Worm (Caenorhabditis elegans): ENCODE data around the gene Y19D10B.6.
A peak's percentile ranks its signal among the peaks of the same experiment; 100 is the strongest.
"Not testable (repeated sequence)": the region's sequence is repeated elsewhere in the genome, so short reads cannot be mapped to it uniquely, and the experiment has no call there.

Gene Y19D10B.6

ce11 chrV:2336151-2336550 is 15.2 kb upstream of the Y19D10B.6 start, which contains the start of gene irld-28:
Gene irld-28, minus strand, starts transcription at chrV:2336251.
- no peak for TF ChIP-seq fkh-6 (tag; optimal IDR thresholded peaks at IDR 0.05)
- TF ChIP-seq syd-9 (tag; optimal IDR thresholded peaks at IDR 0.05), result no peak
- no peak for TF ChIP-seq ceh-30 (tag; optimal IDR thresholded peaks at IDR 0.05)
- no peak for TF ChIP-seq fax-1 (tag; optimal IDR thresholded peaks at IDR 0.05)
- TF ChIP-seq Y22D7AL.16 (tag; optimal IDR thresholded peaks at IDR 0.05), result no peak
- no peak for TF ChIP-seq ref-2 (tag; optimal IDR thresholded peaks at IDR 0.05)
- TF ChIP-seq tbx-2 (tag; optimal IDR thresholded peaks at IDR 0.05), result no peak
- TF ChIP-seq nhr-232 (tag; optimal IDR thresholded peaks at IDR 0.05), result no peak
- no peak for TF ChIP-seq pat-9 (tag; optimal IDR thresholded peaks at IDR 0.05)
- no peak for TF ChIP-seq hlh-13 (GFP tag; optimal IDR thresholded peaks at IDR 0.05)
- no peak for TF ChIP-seq T23F11.4 (GFP tag; optimal IDR thresholded peaks at IDR 0.05)

ce11 chrV:2331616-2332015 is 10.7 kb upstream of the Y19D10B.6 start, which contains the start of gene irld-32:
Gene irld-32, plus strand, starts transcription at chrV:2331916.
- not testable (repeated sequence) for TF ChIP-seq zip-5, hlh-6, hlh-15 (tag; optimal IDR thresholded peaks at IDR 0.05)

ce11 chrV:2330129-2330528 is 9.2 kb upstream of the Y19D10B.6 start, which contains the start of gene pud-1.1:
Gene pud-1.1, plus strand, starts transcription at chrV:2330429.
- not testable (repeated sequence) for TF ChIP-seq ets-4, ceh-18, nhr-232 (tag; optimal IDR thresholded peaks at IDR 0.05)

- peak; percentile 93 for TF ChIP-seq elt-2 (tag; optimal IDR thresholded peaks at IDR 0.05)
- TF ChIP-seq lin-11 (tag; optimal IDR thresholded peaks at IDR 0.05), result no peak
These were observed 6.2 kb upstream of the Y19D10B.6 start for ce11 chrV:2327124-2327523.

DNA sequence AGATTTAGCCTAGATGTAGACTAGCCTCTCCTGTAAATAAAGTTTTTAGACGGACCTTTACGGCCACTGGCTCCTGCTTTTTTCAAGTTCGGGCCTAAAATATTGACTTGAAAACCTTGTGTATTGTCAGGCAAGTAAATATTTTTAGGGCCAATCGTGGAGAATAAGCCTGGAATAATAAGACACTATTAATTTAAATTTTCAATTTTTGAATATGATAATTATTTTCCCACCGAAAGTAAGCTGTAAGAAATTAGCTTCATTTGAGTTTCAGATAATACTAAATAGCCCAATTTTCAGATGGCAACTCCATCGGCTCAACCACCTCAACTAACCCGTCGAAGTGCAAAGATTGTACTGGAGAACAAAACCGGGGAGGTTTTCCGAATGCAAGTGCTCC is 5.5 kb upstream of the Y19D10B.6 start, which contains the start of gene pud-4:
Gene pud-4 (plus strand): TSS at position 301 of the 400 bp plus-strand sequence.
- TF ChIP-seq ref-2 (tag; optimal IDR thresholded peaks at IDR 0.05) (no peak), unc-55 (GFP tag; optimal IDR thresholded peaks at IDR 0.05) (no peak), unc-42 (tag; optimal IDR thresholded peaks at IDR 0.05) (no peak), fkh-10 (GFP tag; optimal IDR thresholded peaks at IDR 0.05) (no peak), gmeb-2 (tag; optimal IDR thresholded peaks at IDR 0.05) (no peak), ttx-3 (tag; optimal IDR thresholded peaks at IDR 0.05) (no peak), pros-1 (tag; optimal IDR thresholded peaks at IDR 0.05) (no peak), ceh-45 (GFP tag; IDR thresholded peaks at IDR 0.05) (no peak), ceh-31 (tag; optimal IDR thresholded peaks at IDR 0.05) (no peak), ceh-48 (tag; optimal IDR thresholded peaks at IDR 0.05) (no peak), hlh-13 (GFP tag; optimal IDR thresholded peaks at IDR 0.05) (no peak)

DNA sequence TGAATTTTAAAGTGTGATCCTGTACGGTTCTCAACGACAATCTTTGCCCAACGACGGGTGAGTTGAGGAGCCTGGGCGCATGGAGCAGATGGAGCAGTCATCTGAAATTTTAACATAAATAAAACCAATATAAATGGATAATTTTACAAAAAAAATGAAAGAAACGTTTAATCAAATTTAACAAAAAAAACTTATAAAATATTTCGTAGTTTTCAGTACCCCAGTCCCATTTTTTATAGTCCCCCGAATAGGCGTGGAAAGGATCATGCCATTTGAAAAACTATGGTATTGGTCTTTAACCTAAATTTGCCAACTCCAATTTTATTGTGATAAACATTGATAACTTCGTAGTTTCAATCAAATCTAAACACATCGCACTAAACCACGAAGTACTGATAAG is 4.2 kb upstream of the Y19D10B.6 start, which contains the start of gene pud-3:
Gene pud-3 (minus strand): TSS at position 101 of the 400 bp plus-strand sequence.
- TF ChIP-seq unc-42 (tag; optimal IDR thresholded peaks at IDR 0.05) (no peak), gmeb-2 (tag; optimal IDR thresholded peaks at IDR 0.05) (no peak), ceh-14 (tag; optimal IDR thresholded peaks at IDR 0.05) (no peak), tbx-7 (tag; optimal IDR thresholded peaks at IDR 0.05) (no peak), rnt-1 (tag; optimal IDR thresholded peaks at IDR 0.05) (no peak), ceh-19 (GFP tag; optimal IDR thresholded peaks at IDR 0.05) (no peak), ceh-9 (tag; optimal IDR thresholded peaks at IDR 0.05) (no peak), ref-2 (tag; optimal IDR thresholded peaks at IDR 0.05) (no peak), che-1 (tag; optimal IDR thresholded peaks at IDR 0.05) (no peak)
